Worm (Caenorhabditis elegans) whole organism, L2 larva: ENCODE measurements around the gene srh-76.

Experiments used
- C34F6.9 ChIP-seq: fragments of 150-350 bp; optimal IDR thresholded peaks from 2 replicates; lab custom pipeline; 2014; ENCODE audit warnings: missing biosample characterization, missing genetic modification characterization
- alr-1 ChIP-seq: fragments of 150-350 bp; optimal IDR thresholded peaks from 2 replicates; lab custom pipeline; 2014; ENCODE audit warnings: missing biosample characterization, missing genetic modification characterization
- aly-2 ChIP-seq: fragments of 150-350 bp; optimal IDR thresholded peaks from 2 replicates; lab custom pipeline; 2014; ENCODE audit warnings: missing biosample characterization, missing genetic modification characterization
- ama-1 ChIP-seq: fragments of 150-350 bp; optimal IDR thresholded peaks from 2 replicates; lab custom pipeline; 2018; ENCODE audit warnings: inconsistent platforms
- blmp-1 ChIP-seq: sonication (generic microtip); optimal IDR thresholded peaks from 2 replicates; lab custom pipeline; 2017; ENCODE audit warnings: missing genetic modification characterization, mild to moderate bottlenecking, missing compliant biosample characterization, antibody characterized with exemption, moderate library complexity; ENCODE audit not compliant: insufficient read depth
- ceh-16 ChIP-seq: fragments of 150-350 bp; optimal IDR thresholded peaks from 2 replicates; lab custom pipeline; 2014; ENCODE audit warnings: missing biosample characterization, missing genetic modification characterization
- crh-2 ChIP-seq: sonication (generic microtip); optimal IDR thresholded peaks from 2 replicates; lab custom pipeline; 2017; ENCODE audit warnings: missing biosample characterization, missing genetic modification characterization
- egl-27 ChIP-seq: sonication (generic microtip); optimal IDR thresholded peaks from 3 replicates; lab custom pipeline; 2017; ENCODE audit warnings: missing biosample characterization, missing genetic modification reagents, missing genetic modification characterization
- elt-1 ChIP-seq: fragments of 150-350 bp; optimal IDR thresholded peaks from 2 replicates; lab custom pipeline; 2014; ENCODE audit warnings: missing biosample characterization, missing genetic modification characterization
- elt-3 ChIP-seq: sonication (generic microtip); optimal IDR thresholded peaks from 2 replicates; lab custom pipeline; 2017; ENCODE audit warnings: missing biosample characterization, missing genetic modification characterization
- fos-1 ChIP-seq: fragments of 150-350 bp; optimal IDR thresholded peaks from 2 replicates; lab custom pipeline; 2014; ENCODE audit warnings: missing biosample characterization, missing genetic modification characterization
- gmeb-1 ChIP-seq: fragments of 150-350 bp; optimal IDR thresholded peaks from 2 replicates; lab custom pipeline; 2014; ENCODE audit warnings: missing biosample characterization, missing genetic modification characterization
- lin-11 ChIP-seq: fragments of 150-350 bp; sonication (generic microtip); optimal IDR thresholded peaks from 2 replicates; lab custom pipeline; 2014; ENCODE audit warnings: missing biosample characterization, missing genetic modification characterization, inconsistent platforms, mixed read lengths
- lin-13 ChIP-seq: fragments of 150-350 bp; optimal IDR thresholded peaks from 2 replicates; lab custom pipeline; 2014; ENCODE audit warnings: missing biosample characterization, missing genetic modification reagents, missing genetic modification characterization
- mdl-1 ChIP-seq, 2 experiments: fragments of 150-350 bp in 1 of 2; sonication (generic microtip) in 1 of 2; optimal IDR thresholded peaks; 2 replicates each; lab custom pipeline; 2017; ENCODE audit warnings: missing biosample characterization in 2 of 2, missing genetic modification characterization in 2 of 2
- nhr-12 ChIP-seq: fragments of 150-350 bp; optimal IDR thresholded peaks from 2 replicates; lab custom pipeline; 2014; ENCODE audit warnings: missing biosample characterization, missing genetic modification characterization
- nhr-129 ChIP-seq: fragments of 150-350 bp; optimal IDR thresholded peaks from 2 replicates; lab custom pipeline; 2014; ENCODE audit warnings: missing biosample characterization, missing genetic modification characterization
- snpc-4 ChIP-seq: fragments of 150-350 bp; optimal IDR thresholded peaks from 2 replicates; lab custom pipeline; 2014; ENCODE audit warnings: missing biosample characterization, missing genetic modification characterization
- unc-39 ChIP-seq: fragments of 150-350 bp; optimal IDR thresholded peaks from 2 replicates; lab custom pipeline; 2014; ENCODE audit warnings: missing biosample characterization, missing genetic modification characterization
- ztf-4 ChIP-seq: fragments of 150-350 bp; optimal IDR thresholded peaks from 2 replicates; lab custom pipeline; 2014; ENCODE audit warnings: missing biosample characterization, missing genetic modification characterization

Gene srh-76

DNA sequence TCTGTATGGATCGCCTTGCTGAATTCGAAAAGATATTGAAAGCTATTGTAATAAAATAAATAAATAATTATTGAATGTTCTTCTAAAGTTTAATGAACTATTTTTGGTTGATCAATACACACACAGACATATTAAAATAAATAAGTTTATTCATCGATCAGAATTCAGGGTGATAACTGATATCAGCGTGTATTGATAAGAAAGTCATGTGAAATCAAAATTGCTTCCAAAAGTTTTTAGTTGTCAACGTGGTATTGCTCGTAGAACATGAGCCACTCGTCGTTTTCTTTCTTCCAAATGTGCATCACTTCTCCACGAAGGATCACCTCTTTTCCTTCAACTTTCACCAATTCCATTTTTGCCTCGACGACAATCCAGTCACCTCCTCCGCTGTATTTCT, 48.8 kb downstream of the srh-76 start:
- TF ChIP-seq nhr-12 (no peak), ama-1 (lab: Kevin White, UChicago) (no peak), egl-27 (no peak), unc-39 (tag; lab: Kevin White, UChicago) (no peak), mdl-1 (tag; optimal IDR thresholded peaks at IDR 0.05; lab: Kevin White, UChicago) (no peak), lin-13 (GFP tag; lab: Kevin White, UChicago) (no peak), C34F6.9 (tag; lab: Kevin White, UChicago) (no peak), fos-1 (tag; lab: Kevin White, UChicago) (no peak), nhr-129 (tag; lab: Kevin White, UChicago) (no peak), crh-2 (tag; lab: Kevin White, UChicago) (no peak), elt-3 (no peak), lin-11 (tag; lab: Kevin White, UChicago) (no peak), snpc-4 (no peak), aly-2 (tag; lab: Kevin White, UChicago) (no peak), gmeb-1 (tag; lab: Kevin White, UChicago) (no peak)

- TF ChIP-seq blmp-1 (tag; lab: Kevin White, UChicago) (no peak), alr-1 (tag; lab: Kevin White, UChicago) (no peak), ceh-16 (tag; lab: Kevin White, UChicago) (no peak), ztf-4 (tag; lab: Kevin White, UChicago) (no peak), elt-1 (tag; lab: Kevin White, UChicago) (no peak)
- TF ChIP-seq, all 48 proteins: peak for 0
Observed at ce11 chrV:5883735-5884134, 50.1 kb downstream of the srh-76 start, which contains the start of gene C04E6.8. Gene C04E6.8 (minus strand): TSS chrV:5883835.
